Fruit fly (Drosophila melanogaster): ENCODE results near the gene Ugt302E1.

The Ugt302E1 gene

DNA sequence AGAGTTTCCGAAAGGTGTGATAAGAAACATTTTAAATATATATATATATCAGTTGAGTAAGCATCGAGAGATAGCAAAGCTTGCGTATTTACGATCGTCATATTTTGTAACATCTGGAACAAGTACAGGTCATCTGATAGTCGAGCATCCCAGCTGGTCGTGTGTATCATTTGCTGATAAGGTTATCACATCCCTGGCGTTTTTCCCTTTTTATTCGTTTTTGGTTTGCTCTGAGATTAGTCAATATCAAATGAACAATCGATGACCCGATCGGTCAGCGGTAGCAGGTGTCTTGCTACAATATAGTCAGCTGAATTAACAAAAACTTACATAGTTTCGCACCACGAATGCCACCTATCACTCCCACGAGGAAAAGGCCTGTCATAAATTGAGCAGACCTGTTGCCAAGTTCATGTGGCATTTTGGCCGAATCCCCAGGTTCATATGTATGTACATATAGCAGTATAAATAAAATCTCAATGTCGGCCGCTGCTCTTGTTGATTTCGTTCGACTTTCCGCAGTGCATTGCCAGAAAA is 46.5 kb downstream of the Ugt302E1 start (continued):
- peak; percentile 76 for TF ChIP-seq corto (GFP tag; optimal IDR thresholded peaks at IDR 0.05)
- TF ChIP-seq bsh (GFP tag; optimal IDR thresholded peaks at IDR 0.05): peak in 1 of 2 experiments; percentile 44
- TF ChIP-seq CG9932 (GFP tag; IDR thresholded peaks at IDR 0.05): peak; percentile 40
- TF ChIP-seq Ada2b (GFP tag; IDR thresholded peaks at IDR 0.05): peak; percentile 57
- no peak for TF ChIP-seq Elba2 (GFP tag; optimal IDR thresholded peaks at IDR 0.05)
- peak; percentile 55 for TF ChIP-seq CG17359 (tag; optimal IDR thresholded peaks at IDR 0.05)
- TF ChIP-seq Doc3 (GFP tag; IDR thresholded peaks at IDR 0.05; ENCODE audit: partially characterized antibody): no peak
- peak; percentile 55 for TF ChIP-seq tio (GFP tag; optimal IDR thresholded peaks at IDR 0.05)
- peak; percentile 51 for TF ChIP-seq CG2712 (tag; optimal IDR thresholded peaks at IDR 0.05)
- peak; percentile 33 for TF ChIP-seq CG9437 (GFP tag; optimal IDR thresholded peaks at IDR 0.05)
- peak; percentile 50 for TF ChIP-seq HLH3B (GFP tag; IDR thresholded peaks at IDR 0.05)
- peak; percentile 28 for TF ChIP-seq zfh2 (GFP tag; optimal IDR thresholded peaks at IDR 0.05)
- TF ChIP-seq Ravus (GFP tag; IDR thresholded peaks at IDR 0.05): no peak
- peak; percentile 49; the same call in 1 of the 2 replicates for TF ChIP-seq lmd (GFP tag; IDR thresholded peaks at IDR 0.05)
- TF ChIP-seq CG14014 (GFP tag; IDR thresholded peaks at IDR 0.05): no peak
- no peak for TF ChIP-seq pb (GFP tag; optimal IDR thresholded peaks at IDR 0.05)
- no peak for TF ChIP-seq CTCF (GFP tag; optimal IDR thresholded peaks at IDR 0.05)
- peak; percentile 60 for TF ChIP-seq CG12391 (tag; optimal IDR thresholded peaks at IDR 0.05)
- peak; percentile 42; the same call in 1 of the 3 replicates for TF ChIP-seq HLH4C (GFP tag; IDR thresholded peaks at IDR 0.05; ENCODE audit: partially characterized antibody)
- no peak for TF ChIP-seq hth (optimal IDR thresholded peaks at IDR 0.05)
- TF ChIP-seq trh (GFP tag; optimal IDR thresholded peaks at IDR 0.05): no peak
- no peak for TF ChIP-seq CG5180 (GFP tag; optimal IDR thresholded peaks at IDR 0.05)
- TF ChIP-seq MBD-R2 (GFP tag; IDR thresholded peaks at IDR 0.05): no peak
- peak in 1 of 2 experiments; percentile 64 for TF ChIP-seq Hr78 (GFP tag; optimal IDR thresholded peaks at IDR 0.05)
- peak; percentile 48; the same call in 1 of the 2 replicates for TF ChIP-seq seq (GFP tag; IDR thresholded peaks at IDR 0.05)
- peak; percentile 52 for TF ChIP-seq Aef1 (GFP tag; IDR thresholded peaks at IDR 0.05)
- TF ChIP-seq Dip3 (GFP tag; optimal IDR thresholded peaks at IDR 0.05): peak; percentile 39
- TF ChIP-seq Ets65A (GFP tag): no peak
- peak; percentile 47 for TF ChIP-seq Drgx (GFP tag; IDR thresholded peaks at IDR 0.05)
- no peak for TF ChIP-seq CG17912 (GFP tag; optimal IDR thresholded peaks at IDR 0.05)
- no peak for TF ChIP-seq MTF-1 (GFP tag; optimal IDR thresholded peaks at IDR 0.05; ENCODE audit: borderline replicate concordance)
- no peak for TF ChIP-seq vfl (GFP tag; optimal IDR thresholded peaks at IDR 0.05)
- TF ChIP-seq nau (GFP tag; optimal IDR thresholded peaks at IDR 0.05): peak; percentile 16
- no peak for TF ChIP-seq prd (optimal IDR thresholded peaks at IDR 0.05)
- TF ChIP-seq prd (GFP tag; IDR thresholded peaks at IDR 0.05): peak; percentile 67
- TF ChIP-seq wek (GFP tag; optimal IDR thresholded peaks at IDR 0.05): no peak
- peak; percentile 46 for TF ChIP-seq Fer1 (GFP tag; optimal IDR thresholded peaks at IDR 0.05)
- no peak for TF ChIP-seq Trl (optimal IDR thresholded peaks at IDR 0.05)
- TF ChIP-seq Trl (GFP tag; optimal IDR thresholded peaks at IDR 0.05): no peak
- peak; percentile 60 for TF ChIP-seq NfI (GFP tag; optimal IDR thresholded peaks at IDR 0.05)
- TF ChIP-seq CG30020 (tag; optimal IDR thresholded peaks at IDR 0.05): no peak
- no peak for TF ChIP-seq CG4707 (GFP tag; optimal IDR thresholded peaks at IDR 0.05)
- peak; percentile 63 for TF ChIP-seq scrt (GFP tag; optimal IDR thresholded peaks at IDR 0.05)
- TF ChIP-seq tin (GFP tag; optimal IDR thresholded peaks at IDR 0.05): peak; percentile 5
- TF ChIP-seq dati (GFP tag; IDR thresholded peaks at IDR 0.05): no peak
- TF ChIP-seq Rfx (GFP tag; IDR thresholded peaks at IDR 0.05): peak; percentile 75
- peak; percentile 20 for TF ChIP-seq salm (tag; optimal IDR thresholded peaks at IDR 0.05)
- TF ChIP-seq mirr (GFP tag; optimal IDR thresholded peaks at IDR 0.05): no peak
- no peak for TF ChIP-seq Mad (GFP tag; optimal IDR thresholded peaks at IDR 0.05)
- 0 out of 3 replicates have a peak, but pooled peaks have one; percentile 5 for TF ChIP-seq Optix (GFP tag; IDR thresholded peaks at IDR 0.05)
- TF ChIP-seq MESR4 (GFP tag; optimal IDR thresholded peaks at IDR 0.05): no peak
- TF ChIP-seq disco-r (GFP tag; optimal IDR thresholded peaks at IDR 0.05): no peak
